Fruit fly (Drosophila melanogaster) whole organism, prepupa: Measurements from ENCODE around the gene Wwox.
A peak's percentile ranks its signal among the peaks of the same experiment; 100 is the strongest.

Experiments
- Blimp-1 ChIP-seq: fragments of 200-800 bp; sonication (Bioruptor generic); optimal IDR thresholded peaks from 3 replicates; lab custom pipeline; 2017; ENCODE audit warnings: missing biosample characterization, missing genetic modification characterization, mild to moderate bottlenecking, moderate library complexity, missing genetic modification reagents
- CG3032 ChIP-seq: fragments of 200-800 bp; optimal IDR thresholded peaks from 2 replicates; lab custom pipeline; 2019; ENCODE audit warnings: missing biosample characterization, mild to moderate bottlenecking, missing genetic modification characterization, moderate library complexity
- CG4318 ChIP-seq: fragments of 200-800 bp; sonication (Bioruptor generic); optimal IDR thresholded peaks from 3 replicates; lab custom pipeline; 2017; ENCODE audit warnings: missing biosample characterization, mild to moderate bottlenecking, missing genetic modification characterization
- CG6808 ChIP-seq: fragments of 200-800 bp; sonication (Bioruptor generic); optimal IDR thresholded peaks from 3 replicates; lab custom pipeline; 2017; ENCODE audit warnings: missing biosample characterization, missing genetic modification characterization, mild to moderate bottlenecking, moderate library complexity, missing genetic modification reagents
- Met ChIP-seq: fragments of 200-800 bp; sonication (Bioruptor generic); optimal IDR thresholded peaks from 3 replicates; lab custom pipeline; 2016; ENCODE audit warnings: missing biosample characterization, missing genetic modification characterization
- OdsH ChIP-seq: fragments of 200-800 bp; sonication (Bioruptor generic); optimal IDR thresholded peaks from 3 replicates; lab custom pipeline; 2016; ENCODE audit warnings: missing biosample characterization, missing genetic modification characterization
- Sox15 ChIP-seq: fragments of 200-800 bp; sonication (Bioruptor generic); optimal IDR thresholded peaks from 3 replicates; lab custom pipeline; 2016; ENCODE audit warnings: missing biosample characterization, missing genetic modification characterization
- cyc ChIP-seq: fragments of 200-800 bp; sonication (Bioruptor generic); optimal IDR thresholded peaks from 3 replicates; lab custom pipeline; 2016; ENCODE audit warnings: missing biosample characterization, missing genetic modification characterization
- dac ChIP-seq: fragments of 200-800 bp; sonication (Bioruptor generic); optimal IDR thresholded peaks from 2 replicates; lab custom pipeline; 2017; ENCODE audit warnings: missing biosample characterization, mild to moderate bottlenecking, missing genetic modification characterization
- fd85E ChIP-seq: fragments of 200-800 bp; sonication (Bioruptor generic); optimal IDR thresholded peaks from 3 replicates; lab custom pipeline; 2016; ENCODE audit warnings: missing biosample characterization, missing genetic modification characterization
- ss ChIP-seq, 2 experiments: fragments of 200-800 bp; sonication (Bioruptor generic); optimal IDR thresholded peaks; 2 replicates in 1 of 2; 3 replicates in 1 of 2; lab custom pipeline; 2017 to 2018; ENCODE audit warnings: mild to moderate bottlenecking in 2 of 2, missing biosample characterization in 2 of 2, missing genetic modification characterization in 2 of 2, moderate library complexity in 1 of 2

dm6 chr2L:8001694-8002627 lies 2.1 kb downstream of the Wwox start:
- TF ChIP-seq Met, result peak; percentile 90
- peak; percentile 41 for TF ChIP-seq Blimp-1
- peak; percentile 86 for TF ChIP-seq dac (GFP tag; lab: Kevin White, UChicago)
- peak; percentile 91 for TF ChIP-seq OdsH (GFP tag; lab: Kevin White, UChicago)
- peak; percentile 92 for TF ChIP-seq CG4318 (GFP tag; lab: Kevin White, UChicago)
- peak; percentile 81 for TF ChIP-seq CG6808 (GFP tag; lab: Kevin White, UChicago)
- peak; percentile 48 for TF ChIP-seq fd85E (GFP tag; lab: Kevin White, UChicago)
- TF ChIP-seq Sox15 (GFP tag; lab: Kevin White, UChicago), result peak; percentile 65
- TF ChIP-seq ss (GFP tag; optimal IDR thresholded peaks at IDR 0.05; lab: Kevin White, UChicago), result peak; percentile 69 to 78
- peak; percentile 73 for TF ChIP-seq cyc
- TF ChIP-seq CG3032 (tag; lab: Kevin White, UChicago), result peak; percentile 87
